Worm (Caenorhabditis elegans): Measurements from ENCODE around the gene snn-1.
A peak's percentile ranks its signal among the peaks of the same experiment; 100 is the strongest.

Gene snn-1

DNA sequence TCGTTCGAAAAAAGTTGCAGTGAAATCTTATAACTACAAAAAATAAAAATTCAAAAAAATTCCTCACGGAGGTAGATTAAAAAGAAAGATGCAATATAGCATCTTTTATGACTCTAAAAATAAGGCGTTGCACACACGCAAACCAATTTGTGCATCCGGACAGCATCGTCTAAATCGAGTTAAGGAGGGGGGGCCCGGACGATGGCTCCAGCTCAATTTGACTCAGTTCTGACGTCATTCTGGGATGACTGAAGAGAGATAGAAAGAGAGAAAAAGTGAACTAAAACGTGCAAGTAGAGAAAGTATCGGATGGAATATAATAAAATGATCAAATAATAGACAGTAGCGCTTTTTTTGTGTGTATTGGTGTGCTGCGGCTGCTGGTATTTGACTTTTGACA is 49.0 kb downstream of the snn-1 start:
- no peak for TF ChIP-seq unc-130 (GFP tag; optimal IDR thresholded peaks at IDR 0.05)
- TF ChIP-seq attf-3 (GFP tag; conservative IDR thresholded peaks at IDR 0.05), result no peak
- no peak for TF ChIP-seq hrde-1 (tag; optimal IDR thresholded peaks at IDR 0.05; ENCODE audit: borderline replicate concordance)

DNA sequence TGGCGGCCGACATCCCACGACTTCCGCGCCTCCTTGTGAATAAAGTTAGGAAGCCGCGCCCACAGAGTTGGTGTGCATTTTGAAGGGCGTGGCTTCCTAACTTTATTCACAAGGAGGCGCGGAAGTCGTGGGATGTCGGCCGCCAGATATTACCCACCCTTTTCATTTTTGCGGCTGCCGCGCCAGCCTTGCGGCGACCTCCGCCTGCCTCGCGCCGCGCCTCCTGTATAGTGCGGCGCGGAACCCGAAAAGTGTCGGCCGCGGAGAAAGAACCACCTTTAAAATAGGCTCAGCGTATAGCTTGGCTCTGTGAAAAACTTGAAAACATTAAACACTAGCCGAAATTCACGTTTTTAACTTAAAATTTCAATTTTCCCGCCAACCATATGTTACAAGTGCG is 51.5 kb downstream of the snn-1 start:
- TF ChIP-seq ets-4 (GFP tag; optimal IDR thresholded peaks at IDR 0.05) (no peak), F52B5.7 (tag; optimal IDR thresholded peaks at IDR 0.05) (no peak), mes-4 (tag; optimal IDR thresholded peaks at IDR 0.05) (no peak), lag-1 (GFP tag; IDR thresholded peaks at IDR 0.05) (no peak), xnd-1 (tag; optimal IDR thresholded peaks at IDR 0.05) (peak; percentile 58), lsy-27 (tag; optimal IDR thresholded peaks at IDR 0.05; ENCODE audit: borderline replicate concordance, insufficient read depth) (no peak), ceh-79 (tag; optimal IDR thresholded peaks at IDR 0.05) (no peak), Y67H2A.10 (GFP tag; conservative IDR thresholded peaks at IDR 0.05) (no peak), ztf-28 (GFP tag; IDR thresholded peaks at IDR 0.05) (0 out of 2 replicates have a peak, but pooled peaks have one; percentile 14), B0336.3 (GFP tag; IDR thresholded peaks at IDR 0.05) (peak; percentile 54), C06A6.2 (GFP tag; conservative IDR thresholded peaks at IDR 0.05) (no peak), Y53F4B.3 (GFP tag; IDR thresholded peaks at IDR 0.05) (no peak), bed-1 (GFP tag; IDR thresholded peaks at IDR 0.05) (no peak), ztf-3 (GFP tag; optimal IDR thresholded peaks at IDR 0.05) (no peak), ztf-6 (GFP tag; IDR thresholded peaks at IDR 0.05) (no peak), repo-1 (tag; optimal IDR thresholded peaks at IDR 0.05) (no peak), atf-7 (tag; optimal IDR thresholded peaks at IDR 0.05) (no peak), ceh-27 (GFP tag; optimal IDR thresholded peaks at IDR 0.05) (no peak), Y56A3A.18 (GFP tag; IDR thresholded peaks at IDR 0.05) (no peak), mcd-1 (GFP tag; IDR thresholded peaks at IDR 0.05) (peak; percentile 82), F55B11.4 (tag; optimal IDR thresholded peaks at IDR 0.05; ENCODE audit: borderline replicate concordance, insufficient read depth) (no peak), C17E4.6 (GFP tag; IDR thresholded peaks at IDR 0.05) (no peak), ZK185.1 (tag; optimal IDR thresholded peaks at IDR 0.05; ENCODE audit: poor library complexity, severe bottlenecking) (no peak), nhr-27 (tag; optimal IDR thresholded peaks at IDR 0.05) (no peak), unc-62 (GFP tag; optimal IDR thresholded peaks at IDR 0.05) (no peak), K12H6.12 (tag; optimal IDR thresholded peaks at IDR 0.05) (no peak), ceh-100 (GFP tag; IDR thresholded peaks at IDR 0.05) (0 out of 2 replicates have a peak, but pooled peaks have one; percentile 28), aptf-2 (GFP tag; conservative IDR thresholded peaks at IDR 0.05) (no peak), dox-1 (GFP tag; IDR thresholded peaks at IDR 0.05) (peak; percentile 65; the same call in 1 of the 2 replicates), madf-3 (GFP tag; IDR thresholded peaks at IDR 0.05) (0 out of 2 replicates have a peak, but pooled peaks have one; percentile 25), zim-3 (tag; optimal IDR thresholded peaks at IDR 0.05) (no peak), ceh-40 (GFP tag; IDR thresholded peaks at IDR 0.05) (no peak), dpff-1 (tag; optimal IDR thresholded peaks at IDR 0.05) (no peak), D2030.7 (GFP tag; IDR thresholded peaks at IDR 0.05) (peak; percentile 66; the same call in 1 of the 2 replicates), ama-1 (optimal IDR thresholded peaks at IDR 0.05) (no peak), ama-1 (GFP tag; optimal IDR thresholded peaks at IDR 0.05) (no peak), egl-18 (GFP tag; IDR thresholded peaks at IDR 0.05) (no peak), lsl-1 (GFP tag; optimal IDR thresholded peaks at IDR 0.05) (peak; percentile 64), attf-5 (GFP tag; optimal IDR thresholded peaks at IDR 0.05) (no peak), cebp-1 (GFP tag; IDR thresholded peaks at IDR 0.05) (no peak), cebp-1 (tag; optimal IDR thresholded peaks at IDR 0.05) (no peak), hsf-1 (GFP tag; IDR thresholded peaks at IDR 0.05) (peak; percentile 59), egl-44 (GFP tag; IDR thresholded peaks at IDR 0.05) (no peak), let-526 (GFP tag; IDR thresholded peaks at IDR 0.05) (no peak), somi-1 (GFP tag; optimal IDR thresholded peaks at IDR 0.05) (no peak)
